Worm (Caenorhabditis elegans) whole organism, L4 larva: ENCODE measurements around the gene gad-3.
A peak's percentile ranks its signal among the peaks of the same experiment; 100 is the strongest.

ENCODE experiments used
- F49E8.2 ChIP-seq: sonication (generic microtip); optimal IDR thresholded peaks from 2 replicates; lab custom pipeline; 2016; ENCODE audit warnings: missing compliant biosample characterization, mild to moderate bottlenecking, missing genetic modification characterization, borderline replicate concordance
- T20F7.1 ChIP-seq: fragments of 200-800 bp; sonication (Bioruptor generic); optimal IDR thresholded peaks from 2 replicates; lab custom pipeline; 2018; ENCODE audit warnings: mild to moderate bottlenecking, missing genetic modification characterization, missing compliant biosample characterization
- T26A8.4 ChIP-seq: fragments of 200-800 bp; sonication (Bioruptor generic); IDR thresholded peaks from 2 replicates; pipeline ENCODE4 v1.3.6; 2022; ENCODE audit warnings: missing genetic modification characterization, missing compliant biosample characterization
- Y48G9A.11 ChIP-seq: fragments of 200-800 bp; sonication (Bioruptor generic); IDR thresholded peaks from 2 replicates; pipeline ENCODE4 v1.3.6; 2022; ENCODE audit warnings: missing genetic modification reagents, missing genetic modification characterization, missing compliant biosample characterization
- aha-1 ChIP-seq: fragments of 150-350 bp; peaks from one replicate; lab custom pipeline; 2014; ENCODE audit warnings: missing biosample characterization, missing genetic modification characterization
- aly-2 ChIP-seq: sonication (generic microtip); optimal IDR thresholded peaks from 2 replicates; lab custom pipeline; 2018; ENCODE audit warnings: missing biosample characterization, missing genetic modification characterization
- ama-1 ChIP-seq: fragments of 150-350 bp; optimal IDR thresholded peaks from 2 replicates; lab custom pipeline; 2014; ENCODE audit warnings: inconsistent platforms, mixed read lengths
- ceh-20 ChIP-seq: fragments of 200-800 bp; sonication (Bioruptor generic); IDR thresholded peaks from 2 replicates; pipeline ENCODE4 v1.3.6; 2022; ENCODE audit warnings: missing genetic modification reagents, missing genetic modification characterization, missing compliant biosample characterization
- ceh-32 ChIP-seq: sonication (generic microtip); optimal IDR thresholded peaks from 2 replicates; lab custom pipeline; 2016; ENCODE audit warnings: mild to moderate bottlenecking, missing genetic modification characterization, missing compliant biosample characterization; ENCODE audit not compliant: poor library complexity
- ceh-82 ChIP-seq: sonication (generic microtip); optimal IDR thresholded peaks from 2 replicates; lab custom pipeline; 2017; ENCODE audit warnings: missing biosample characterization, missing genetic modification characterization
- daf-12 ChIP-seq: fragments of 150-350 bp; optimal IDR thresholded peaks from 2 replicates; lab custom pipeline; 2014; ENCODE audit warnings: missing biosample characterization, missing genetic modification reagents, missing genetic modification characterization
- dmd-6 ChIP-seq: fragments of 200-800 bp; sonication (Bioruptor generic); IDR thresholded peaks from 2 replicates; pipeline ENCODE4 v1.3.6; 2022; ENCODE audit warnings: missing genetic modification reagents, missing genetic modification characterization, missing compliant biosample characterization
- dmd-9 ChIP-seq: fragments of 200-800 bp; sonication (Bioruptor generic); IDR thresholded peaks from 2 replicates; pipeline ENCODE4 v1.3.6; 2022; ENCODE audit warnings: missing genetic modification reagents, missing genetic modification characterization, missing compliant biosample characterization
- gei-8 ChIP-seq: fragments of 200-800 bp; sonication (Bioruptor generic); optimal IDR thresholded peaks from 2 replicates; lab custom pipeline; 2018; ENCODE audit warnings: mild to moderate bottlenecking, missing genetic modification characterization, missing compliant biosample characterization
- hlh-11 ChIP-seq: fragments of 200-800 bp; sonication (Bioruptor generic); optimal IDR thresholded peaks from 2 replicates; lab custom pipeline; 2018; ENCODE audit warnings: mild to moderate bottlenecking, missing genetic modification characterization, missing compliant biosample characterization
- hlh-30 ChIP-seq: sonication (generic microtip); optimal IDR thresholded peaks from 2 replicates; lab custom pipeline; 2017; ENCODE audit warnings: antibody characterized with exemption, mild to moderate bottlenecking, missing genetic modification characterization, missing compliant biosample characterization; ENCODE audit not compliant: insufficient read depth
- jun-1 ChIP-seq: fragments of 150-350 bp; optimal IDR thresholded peaks from 2 replicates; lab custom pipeline; 2014; ENCODE audit warnings: missing biosample characterization, missing genetic modification reagents, missing genetic modification characterization
- lim-7 ChIP-seq: fragments of 200-800 bp; sonication (Bioruptor generic); IDR thresholded peaks from 2 replicates; pipeline ENCODE4 v1.3.6; 2022; ENCODE audit warnings: missing genetic modification characterization, missing compliant biosample characterization
- lin-1 ChIP-seq: fragments of 200-800 bp; sonication (Bioruptor generic); IDR thresholded peaks from 2 replicates; pipeline ENCODE4 v1.3.6; 2022; ENCODE audit warnings: missing genetic modification reagents, missing genetic modification characterization, missing compliant biosample characterization
- lin-13 ChIP-seq: fragments of 150-350 bp; optimal IDR thresholded peaks from 2 replicates; lab custom pipeline; 2014; ENCODE audit warnings: missing biosample characterization, missing genetic modification reagents, missing genetic modification characterization
- lin-38 ChIP-seq: fragments of 200-800 bp; sonication (Bioruptor generic); IDR thresholded peaks from 2 replicates; pipeline ENCODE4 v1.3.6; 2022; ENCODE audit warnings: missing genetic modification reagents, missing genetic modification characterization, missing compliant biosample characterization
- lsy-2 ChIP-seq, 2 experiments: fragments of 150-350 bp in 1 of 2; sonication (generic microtip) in 1 of 2; optimal IDR thresholded peaks; 2 replicates each; lab custom pipeline; 2014 to 2017; ENCODE audit warnings: missing biosample characterization in 2 of 2, missing genetic modification characterization in 2 of 2
- mdt-29 ChIP-seq: fragments of 200-800 bp; sonication (Bioruptor generic); IDR thresholded peaks from 2 replicates; pipeline ENCODE4 v1.3.6; 2022; ENCODE audit warnings: missing genetic modification reagents, missing genetic modification characterization, missing compliant biosample characterization
- mxl-3 ChIP-seq: fragments of 200-800 bp; sonication (Bioruptor generic); optimal IDR thresholded peaks from 2 replicates; lab custom pipeline; 2018; ENCODE audit warnings: mild to moderate bottlenecking, missing genetic modification characterization, missing compliant biosample characterization
- nhr-28 ChIP-seq: fragments of 150-350 bp; optimal IDR thresholded peaks from 2 replicates; lab custom pipeline; 2014; ENCODE audit warnings: missing biosample characterization, missing genetic modification characterization
- nhr-48 ChIP-seq: sonication (generic microtip); optimal IDR thresholded peaks from 2 replicates; lab custom pipeline; 2016; ENCODE audit warnings: mild to moderate bottlenecking, missing genetic modification characterization, missing compliant biosample characterization
- rbr-2 ChIP-seq: sonication (generic microtip); optimal IDR thresholded peaks from 2 replicates; lab custom pipeline; 2016; ENCODE audit warnings: missing genotype, missing genetic modification characterization, missing compliant biosample characterization
- sdz-12 ChIP-seq: fragments of 200-800 bp; sonication (Bioruptor generic); optimal IDR thresholded peaks from 2 replicates; lab custom pipeline; 2018; ENCODE audit warnings: mild to moderate bottlenecking, missing genetic modification characterization, missing compliant biosample characterization
- snpc-1.2 ChIP-seq: fragments of 200-800 bp; sonication (Bioruptor generic); IDR thresholded peaks from 2 replicates; pipeline ENCODE4 v1.3.6; 2022; ENCODE audit warnings: missing genetic modification reagents, missing genetic modification characterization, missing compliant biosample characterization
- tra-1 ChIP-seq: fragments of 200-800 bp; sonication (Bioruptor generic); IDR thresholded peaks from 2 replicates; pipeline ENCODE4 v1.3.6; 2022; ENCODE audit warnings: missing genetic modification reagents, missing genetic modification characterization, missing compliant biosample characterization
- unc-130 ChIP-seq: sonication (generic microtip); optimal IDR thresholded peaks from 2 replicates; lab custom pipeline; 2016; ENCODE audit warnings: missing genetic modification reagents, missing genetic modification characterization, missing compliant biosample characterization
- unc-39 ChIP-seq: sonication (generic microtip); optimal IDR thresholded peaks from 2 replicates; lab custom pipeline; 2017; ENCODE audit warnings: missing biosample characterization, missing genetic modification characterization
- unc-62 ChIP-seq, 3 experiments: fragments of 150-350 bp in 1 of 3; sonication (generic microtip); optimal IDR thresholded peaks in 2 of 3; peaks in 1 of 3; 1 replicate in 1 of 3; 2 replicates in 2 of 3; lab custom pipeline; 2014 to 2017; ENCODE audit warnings: missing biosample characterization in 3 of 3, missing genetic modification characterization in 3 of 3, missing genetic modification reagents in 3 of 3, missing genotype in 1 of 3

gad-3 gene

DNA sequence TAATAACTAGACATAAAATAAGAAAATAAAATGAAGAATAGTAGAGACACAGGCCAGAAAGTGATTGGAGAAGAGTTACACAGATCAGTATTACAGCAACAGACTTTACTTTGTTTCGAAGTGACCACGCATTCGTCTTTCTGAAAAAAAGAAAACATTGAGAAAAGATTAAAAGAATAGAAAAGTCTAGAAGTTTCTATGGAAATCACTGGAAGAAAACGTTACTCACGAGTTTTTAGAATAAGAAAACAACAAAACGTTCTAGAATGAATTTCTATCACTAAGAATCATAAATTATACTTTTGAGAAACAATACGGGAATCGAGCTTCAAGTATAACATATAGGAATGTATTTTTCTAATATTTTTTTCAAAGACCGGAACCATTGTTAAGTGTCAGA is 17.2 kb downstream of the gad-3 start:
- TF ChIP-seq mdt-29 (GFP tag; lab: Robert Waterston, UW) (peak; percentile 91), tra-1 (GFP tag; lab: Robert Waterston, UW) (no peak)

DNA sequence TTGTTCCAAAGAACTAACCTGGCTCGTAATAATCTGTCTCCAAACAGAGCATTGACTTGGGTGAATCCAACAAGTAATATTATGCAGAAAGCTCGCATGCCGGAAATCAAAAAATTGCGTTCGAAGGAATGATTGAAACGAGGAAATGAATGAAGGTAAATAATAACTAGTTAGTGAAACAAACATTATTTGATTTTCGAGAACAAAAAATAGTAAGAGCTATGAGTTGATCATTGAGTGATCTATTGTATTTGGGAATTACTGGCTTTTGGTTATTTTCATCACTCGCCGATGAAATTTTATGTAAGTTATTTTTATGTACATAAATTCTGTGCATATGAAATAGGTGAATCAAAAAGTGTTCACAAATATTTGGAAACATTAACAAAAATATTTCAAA is 18.0 kb downstream of the gad-3 start, which contains the start of gene B0222.5:
TSS of gene B0222.5 (minus strand) at position 101 of the 400 bp plus-strand sequence.
- TF ChIP-seq aha-1 (tag; lab: Kevin White, UChicago) (peak; percentile 66), jun-1 (no peak), lim-7 (GFP tag; lab: Robert Waterston, UW) (no peak)

DNA sequence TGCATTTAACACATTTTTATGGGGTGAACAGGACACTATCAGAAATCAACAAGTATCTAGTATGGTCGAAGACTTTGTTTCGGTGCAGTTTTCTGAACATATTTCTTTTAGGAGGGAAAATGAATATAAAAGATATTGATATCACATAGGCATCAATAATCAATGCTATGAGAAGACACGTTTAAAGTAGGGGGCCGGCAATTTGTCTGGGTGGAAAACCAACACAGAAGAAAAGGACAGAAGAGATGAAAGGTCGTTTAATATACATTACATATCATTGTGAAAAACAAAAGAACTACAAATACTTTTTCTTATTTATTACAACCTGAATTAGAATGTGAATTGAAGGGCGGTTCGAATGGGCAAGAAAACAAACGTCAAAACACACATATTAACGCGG is 20.5 kb downstream of the gad-3 start:
- no peak for TF ChIP-seq T26A8.4
- TF ChIP-seq hlh-11 (tag; lab: Kevin White, UChicago): no peak
- TF ChIP-seq lsy-2 (tag; optimal IDR thresholded peaks at IDR 0.05; lab: Kevin White, UChicago): no peak
- no peak for TF ChIP-seq ceh-32 (tag; lab: Kevin White, UChicago)
- no peak for TF ChIP-seq daf-12 (tag; lab: Kevin White, UChicago)
- TF ChIP-seq ceh-20 (GFP tag; lab: Robert Waterston, UW): no peak
- no peak for TF ChIP-seq unc-62 (GFP tag; optimal IDR thresholded peaks at IDR 0.05 in 1 of 2; lab: Kevin White, UChicago)
- no peak for TF ChIP-seq unc-62 (tag; optimal IDR thresholded peaks at IDR 0.05; lab: Kevin White, UChicago)
- no peak for TF ChIP-seq aly-2 (tag; lab: Kevin White, UChicago)
- no peak for TF ChIP-seq Y48G9A.11 (GFP tag; lab: Robert Waterston, UW)
- no peak for TF ChIP-seq jun-1
- TF ChIP-seq lin-13 (GFP tag; lab: Kevin White, UChicago): no peak
- TF ChIP-seq T20F7.1 (GFP tag; lab: Kevin White, UChicago): no peak
- no peak for TF ChIP-seq unc-39

DNA sequence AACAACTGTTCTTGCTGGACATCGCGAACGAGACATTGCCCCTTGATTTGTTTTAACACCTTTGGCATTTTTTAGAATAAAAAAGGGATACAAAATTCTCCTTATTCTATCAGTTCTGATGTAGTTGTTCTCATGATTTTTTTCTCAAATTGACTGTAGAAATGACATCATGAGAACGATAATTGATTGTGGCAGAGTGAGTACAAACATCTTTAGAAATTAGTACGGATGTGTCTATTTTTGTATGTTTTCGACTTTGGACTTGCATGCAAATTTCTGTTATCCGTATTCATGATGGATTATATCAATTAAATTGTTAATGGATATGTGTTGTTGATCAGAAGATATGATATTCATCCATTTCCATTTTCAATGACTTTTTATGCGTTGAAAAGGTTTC is 24.7 kb downstream of the gad-3 start:
- TF ChIP-seq ama-1 (lab: Kevin White, UChicago): no peak
- no peak for TF ChIP-seq T20F7.1 (GFP tag; lab: Kevin White, UChicago)
- no peak for TF ChIP-seq sdz-12
- TF ChIP-seq unc-130 (GFP tag; lab: Kevin White, UChicago): no peak
- TF ChIP-seq dmd-9 (GFP tag; lab: Robert Waterston, UW): no peak
- TF ChIP-seq snpc-1.2 (GFP tag; lab: Robert Waterston, UW): no peak
- TF ChIP-seq F49E8.2 (tag; lab: Kevin White, UChicago): no peak
- TF ChIP-seq rbr-2 (tag; lab: Kevin White, UChicago): no peak
- TF ChIP-seq lin-1 (GFP tag; lab: Robert Waterston, UW): no peak

DNA sequence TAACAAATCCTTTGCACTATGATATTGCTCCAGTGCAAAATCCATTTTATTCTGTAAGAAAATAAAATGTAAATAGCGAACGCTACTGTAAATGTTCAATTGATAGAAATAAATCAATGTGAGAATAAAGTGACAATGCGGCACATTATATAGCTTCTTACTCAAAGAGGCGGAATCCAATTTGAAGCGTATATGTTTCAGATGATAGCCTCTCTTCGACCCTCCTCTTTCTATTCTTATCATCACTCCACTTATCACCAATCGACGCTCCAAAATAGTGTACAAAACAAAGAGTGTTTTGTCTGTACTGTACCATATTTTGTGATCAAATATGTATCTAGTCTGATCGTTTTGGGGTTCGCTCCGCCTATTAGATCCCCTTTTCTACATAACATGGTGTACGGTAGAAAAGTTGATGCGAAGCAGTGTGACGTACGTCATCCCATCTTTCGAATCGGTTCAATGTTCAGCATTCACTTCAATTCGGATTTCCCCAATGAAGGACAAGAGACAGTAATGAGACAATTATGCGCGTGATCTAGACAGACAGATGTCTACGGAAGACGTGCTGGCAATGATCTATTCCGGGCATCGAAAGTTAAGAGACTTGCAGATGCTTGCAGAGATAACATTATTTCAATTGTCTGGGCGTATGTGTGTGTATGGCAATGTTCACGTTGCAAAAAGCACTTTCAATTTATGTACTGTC is 25.8 kb downstream of the gad-3 start, which contains the start of gene spl-2:
TSS of gene spl-2 (minus strand) at position 51 of the 709 bp plus-strand sequence.
- no peak for TF ChIP-seq ceh-82 (tag; lab: Kevin White, UChicago)
- TF ChIP-seq hlh-30: peak; percentile 42
- TF ChIP-seq nhr-48 (tag; lab: Kevin White, UChicago): peak; percentile 37
- TF ChIP-seq mxl-3: peak; percentile 56
- peak; percentile 25; the same call in 1 of the 2 replicates for TF ChIP-seq dmd-6 (GFP tag; lab: Robert Waterston, UW)
- no peak for TF ChIP-seq lin-38 (GFP tag; lab: Robert Waterston, UW)
- TF ChIP-seq gei-8 (GFP tag; lab: Kevin White, UChicago): no peak
- TF ChIP-seq hlh-11 (tag; lab: Kevin White, UChicago): peak; percentile 35
- TF ChIP-seq nhr-28 (tag; lab: Kevin White, UChicago): peak; percentile 5
- peak in 1 of 2 experiments; percentile 95 for TF ChIP-seq unc-62 (GFP tag; optimal IDR thresholded peaks at IDR 0.05 in 1 of 2; lab: Kevin White, UChicago)
- no peak for TF ChIP-seq unc-62 (tag; optimal IDR thresholded peaks at IDR 0.05; lab: Kevin White, UChicago)
